Worm (Caenorhabditis elegans) whole organism, L4 larva: ENCODE results near the gene set-8.

Experiments
- F44E2.7 ChIP-seq: fragments of 200-800 bp; sonication (Bioruptor generic); IDR thresholded peaks from 2 replicates; pipeline ENCODE4 v2.1.2; 2022; ENCODE audit warnings: missing genetic modification characterization, missing compliant biosample characterization
- ama-1 ChIP-seq: fragments of 150-350 bp; optimal IDR thresholded peaks from 2 replicates; lab custom pipeline; 2014; ENCODE audit warnings: inconsistent platforms, mixed read lengths
- ctbp-1 ChIP-seq: fragments of 200-800 bp; sonication (Bioruptor generic); IDR thresholded peaks from 2 replicates; pipeline ENCODE4 v1.3.6; 2022; ENCODE audit warnings: missing genetic modification reagents, missing genetic modification characterization, missing compliant biosample characterization
- dpl-1 ChIP-seq: fragments of 150-350 bp; optimal IDR thresholded peaks from 2 replicates; lab custom pipeline; 2014; ENCODE audit warnings: missing biosample characterization, missing genetic modification reagents, missing genetic modification characterization
- egl-27 ChIP-seq: sonication (generic microtip); optimal IDR thresholded peaks from 3 replicates; lab custom pipeline; 2017; ENCODE audit warnings: missing biosample characterization, missing genetic modification reagents, missing genetic modification characterization
- hlh-30 ChIP-seq: sonication (generic microtip); optimal IDR thresholded peaks from 2 replicates; lab custom pipeline; 2017; ENCODE audit warnings: antibody characterized with exemption, mild to moderate bottlenecking, missing genetic modification characterization, missing compliant biosample characterization; ENCODE audit not compliant: insufficient read depth
- lsy-2 ChIP-seq, 2 experiments: fragments of 150-350 bp in 1 of 2; sonication (generic microtip) in 1 of 2; optimal IDR thresholded peaks; 2 replicates each; lab custom pipeline; 2014 to 2017; ENCODE audit warnings: missing biosample characterization in 2 of 2, missing genetic modification characterization in 2 of 2
- nhr-25 ChIP-seq: sonication (generic microtip); optimal IDR thresholded peaks from 2 replicates; lab custom pipeline; 2017; ENCODE audit warnings: missing genetic modification characterization, mild to moderate bottlenecking, missing compliant biosample characterization, antibody characterized with exemption, moderate library complexity, borderline replicate concordance; ENCODE audit not compliant: insufficient read depth
- nhr-48 ChIP-seq: sonication (generic microtip); optimal IDR thresholded peaks from 2 replicates; lab custom pipeline; 2016; ENCODE audit warnings: mild to moderate bottlenecking, missing genetic modification characterization, missing compliant biosample characterization
- pha-4 ChIP-seq, 2 experiments: fragments of 150-350 bp in 1 of 2; fragments of 200-800 bp in 1 of 2; sonication (Bioruptor generic) in 1 of 2; IDR thresholded peaks in 1 of 2; optimal IDR thresholded peaks in 1 of 2; 2 replicates each; pipeline versions ENCODE4 v1.3.6 to Lab custom; 2014 to 2022; ENCODE audit warnings: missing genetic modification characterization in 2 of 2, missing genetic modification reagents in 2 of 2, missing biosample characterization in 1 of 2, missing compliant biosample characterization in 1 of 2
- set-16 ChIP-seq: fragments of 200-800 bp; sonication (Bioruptor generic); IDR thresholded peaks from 2 replicates; pipeline ENCODE4 v1.3.6; 2022; ENCODE audit warnings: missing genetic modification reagents, missing genetic modification characterization, missing compliant biosample characterization
- skn-1 ChIP-seq: fragments of 150-350 bp; optimal IDR thresholded peaks from 2 replicates; lab custom pipeline; 2014; ENCODE audit warnings: missing biosample characterization, missing genetic modification characterization
- snpc-4 ChIP-seq: fragments of 150-350 bp; optimal IDR thresholded peaks from 2 replicates; lab custom pipeline; 2014; ENCODE audit warnings: missing biosample characterization, missing genetic modification characterization

DNA sequence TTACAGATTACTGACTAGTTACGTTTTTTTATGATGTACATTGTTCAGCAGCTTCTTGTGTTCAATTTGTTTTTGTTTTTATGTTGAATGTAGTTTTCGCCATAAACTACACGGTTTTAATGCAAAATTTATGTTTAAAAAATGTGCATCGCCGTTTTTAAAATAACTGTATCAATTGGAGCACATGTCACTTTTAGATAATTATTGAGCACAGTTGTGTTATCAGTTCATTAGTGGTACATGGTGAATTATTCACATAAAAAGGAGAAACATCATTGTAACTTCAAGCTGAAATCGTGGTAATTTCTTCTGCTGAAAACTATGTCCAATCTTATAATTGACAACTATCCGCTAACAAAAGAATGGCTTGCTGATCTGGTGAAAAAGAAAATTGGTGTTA lies 34.2 kb upstream of the set-8 start:
- no peak for TF ChIP-seq snpc-4 (tag; lab: Kevin White, UChicago)
- TF ChIP-seq hlh-30 (tag; lab: Kevin White, UChicago): no peak
- TF ChIP-seq dpl-1 (GFP tag; lab: Kevin White, UChicago): no peak
- no peak for TF ChIP-seq skn-1 (tag; lab: Kevin White, UChicago)
- TF ChIP-seq ama-1 (lab: Kevin White, UChicago): no peak
- no peak for TF ChIP-seq lsy-2 (tag; optimal IDR thresholded peaks at IDR 0.05; lab: Kevin White, UChicago)
- TF ChIP-seq egl-27 (tag; lab: Kevin White, UChicago): no peak
- no peak for TF ChIP-seq nhr-48 (tag; lab: Kevin White, UChicago)
- no peak for TF ChIP-seq nhr-25 (tag; lab: Kevin White, UChicago)
- TF ChIP-seq F44E2.7 (GFP tag; lab: Robert Waterston, UW): no peak
- TF ChIP-seq set-16: no peak
- no peak for TF ChIP-seq pha-4 (GFP tag; IDR thresholded peaks at IDR 0.05; lab: Robert Waterston, UW)
- no peak for TF ChIP-seq pha-4 (tag; optimal IDR thresholded peaks at IDR 0.05; lab: Kevin White, UChicago)
- no peak for TF ChIP-seq ctbp-1 (GFP tag; lab: Robert Waterston, UW)
